Worm (Caenorhabditis elegans) whole organism, mixed stage, embryonic: ENCODE results near the gene bath-30.

Source experiments
- lsy-2 ChIP-seq: fragments of 150-350 bp; optimal IDR thresholded peaks from 2 replicates; lab custom pipeline; 2014; ENCODE audit warnings: missing biosample characterization, missing genetic modification characterization
- nhr-28 ChIP-seq: fragments of 150-350 bp; optimal IDR thresholded peaks from 2 replicates; lab custom pipeline; 2014; ENCODE audit warnings: missing biosample characterization, missing genetic modification characterization
- unc-62 ChIP-seq: fragments of 150-350 bp; optimal IDR thresholded peaks from 2 replicates; lab custom pipeline; 2014; ENCODE audit warnings: missing biosample characterization, missing genetic modification reagents, missing genetic modification characterization

DNA sequence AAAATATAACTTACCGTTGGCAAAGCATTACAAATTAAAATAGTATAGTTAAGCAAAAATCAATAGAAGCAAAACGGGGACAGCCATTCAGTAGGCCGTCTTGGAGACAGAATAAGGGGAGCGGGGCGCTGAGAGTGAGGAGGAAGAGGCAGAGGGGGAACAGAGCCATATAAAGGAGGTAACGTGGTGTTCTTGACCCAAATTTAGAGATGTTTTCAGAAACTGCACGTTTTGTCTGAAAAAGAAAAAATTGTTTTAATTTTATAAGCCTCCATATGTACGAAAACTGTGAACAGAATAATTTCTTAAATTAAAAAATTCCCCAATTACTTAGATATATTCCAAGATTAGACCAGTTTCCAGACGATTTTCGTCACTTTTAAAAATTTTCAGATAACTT is 32.7 kb downstream of the bath-30 start, which contains the start of gene F39E9.6:
- TF ChIP-seq lsy-2 (tag; lab: Kevin White, UChicago): no peak
- TF ChIP-seq unc-62: no peak
- TF ChIP-seq nhr-28: no peak
